Fruit fly (Drosophila melanogaster): ENCODE results near the gene Acn.

Gene Acn

dm6 chr2L:19051534-19052100 is 6.5 kb downstream of the Acn start, which contains the start of gene Rpn3 (continued):
- peak; percentile 84 for TF ChIP-seq Eip75B (GFP tag; optimal IDR thresholded peaks at IDR 0.05)
- TF ChIP-seq CG6792 (GFP tag; optimal IDR thresholded peaks at IDR 0.05), result peak; percentile 82
- peak; percentile 65 for TF ChIP-seq Sox15 (GFP tag; optimal IDR thresholded peaks at IDR 0.05)
- TF ChIP-seq Sox102F (GFP tag; optimal IDR thresholded peaks at IDR 0.05), result no peak
- TF ChIP-seq fkh (GFP tag; optimal IDR thresholded peaks at IDR 0.05), result no peak
- TF ChIP-seq CG8119 (GFP tag; IDR thresholded peaks at IDR 0.05), result peak; percentile 86
- peak; percentile 62 for TF ChIP-seq CG11762 (GFP tag; optimal IDR thresholded peaks at IDR 0.05; ENCODE audit: insufficient read depth)
- TF ChIP-seq topi (GFP tag; optimal IDR thresholded peaks at IDR 0.05), result peak; percentile 82

dm6 chr2L:19053860-19054515 is 8.8 kb downstream of the Acn start, which contains the start of gene CG10492:
TSS of gene CG10492 (plus strand) at chr2L:19054078.
- TF ChIP-seq eg (GFP tag; IDR thresholded peaks at IDR 0.05) (peak; percentile 33; the same call in 1 of the 3 replicates), CG15336 (GFP tag; IDR thresholded peaks at IDR 0.05) (peak; percentile 28; the same call in 1 of the 2 replicates), CG6854 (GFP tag; optimal IDR thresholded peaks at IDR 0.05) (peak; percentile 6), Sox14 (GFP tag; optimal IDR thresholded peaks at IDR 0.05) (peak; percentile 40), CG31627 (GFP tag; optimal IDR thresholded peaks at IDR 0.05) (no peak), net (GFP tag; optimal IDR thresholded peaks at IDR 0.05) (peak; percentile 10), Eip78C (GFP tag) (peak; percentile 48), Lpt (GFP tag; optimal IDR thresholded peaks at IDR 0.05) (no peak), spab (GFP tag; optimal IDR thresholded peaks at IDR 0.05) (no peak), Ets21C (GFP tag; optimal IDR thresholded peaks at IDR 0.05) (no peak), CG3032 (tag; optimal IDR thresholded peaks at IDR 0.05) (no peak), CG8119 (GFP tag; IDR thresholded peaks at IDR 0.05) (peak; percentile 32; the same call in 1 of the 3 replicates), Hr4 (GFP tag; optimal IDR thresholded peaks at IDR 0.05) (no peak), CG1621 (tag; optimal IDR thresholded peaks at IDR 0.05) (peak; percentile 47), acj6 (GFP tag; optimal IDR thresholded peaks at IDR 0.05) (no peak), CG11762 (GFP tag; optimal IDR thresholded peaks at IDR 0.05; ENCODE audit: insufficient read depth) (no peak), Met (GFP tag; optimal IDR thresholded peaks at IDR 0.05) (no peak), svp (GFP tag) (no peak), pdm3 (GFP tag; optimal IDR thresholded peaks at IDR 0.05) (no peak), achi (GFP tag; optimal IDR thresholded peaks at IDR 0.05) (peak; percentile 15), CG34406 (GFP tag; optimal IDR thresholded peaks at IDR 0.05) (no peak)

- TF ChIP-seq CG6163 (GFP tag; IDR thresholded peaks at IDR 0.05), result peak; percentile 5; the same call in 1 of the 3 replicates
- no peak for TF ChIP-seq lz (GFP tag; optimal IDR thresholded peaks at IDR 0.05)
- 0 out of 3 replicates have a peak, but pooled peaks have one; percentile 8 for TF ChIP-seq CG8119 (GFP tag; IDR thresholded peaks at IDR 0.05)
- TF ChIP-seq Ets21C (GFP tag; optimal IDR thresholded peaks at IDR 0.05), result no peak
- TF ChIP-seq svp (GFP tag), result no peak
- no peak for TF ChIP-seq CG3919 (GFP tag; optimal IDR thresholded peaks at IDR 0.05)
- TF ChIP-seq Blimp-1 (GFP tag; optimal IDR thresholded peaks at IDR 0.05), result no peak
These were observed 9.3 kb downstream of the Acn start for dm6 chr2L:19054516-19054887.

- TF ChIP-seq svp (GFP tag), result no peak
- TF ChIP-seq Eip93F (GFP tag; optimal IDR thresholded peaks at IDR 0.05), result no peak
- TF ChIP-seq CG15336 (GFP tag; IDR thresholded peaks at IDR 0.05), result no peak
- TF ChIP-seq CG6163 (GFP tag; IDR thresholded peaks at IDR 0.05), result no peak
- TF ChIP-seq ss (GFP tag; optimal IDR thresholded peaks at IDR 0.05), result no peak
- TF ChIP-seq CG16779 (tag; optimal IDR thresholded peaks at IDR 0.05), result no peak
- no peak for TF ChIP-seq cyc (GFP tag; optimal IDR thresholded peaks at IDR 0.05)
- TF ChIP-seq spab (GFP tag; optimal IDR thresholded peaks at IDR 0.05), result no peak
- no peak for TF ChIP-seq Sox15 (GFP tag; optimal IDR thresholded peaks at IDR 0.05)
- TF ChIP-seq CG8319 (GFP tag; optimal IDR thresholded peaks at IDR 0.05), result no peak
- TF ChIP-seq esn (GFP tag; optimal IDR thresholded peaks at IDR 0.05), result no peak
- TF ChIP-seq net (GFP tag; optimal IDR thresholded peaks at IDR 0.05), result no peak
- TF ChIP-seq Hr39 (GFP tag; optimal IDR thresholded peaks at IDR 0.05), result no peak
- TF ChIP-seq salr (GFP tag; optimal IDR thresholded peaks at IDR 0.05), result no peak
- TF ChIP-seq acj6 (GFP tag; optimal IDR thresholded peaks at IDR 0.05), result no peak
These were observed 12.6 kb downstream of the Acn start for dm6 chr2L:19057799-19058198.
